Fruit fly (Drosophila melanogaster): ENCODE data around the gene tmod.

tmod gene

DNA sequence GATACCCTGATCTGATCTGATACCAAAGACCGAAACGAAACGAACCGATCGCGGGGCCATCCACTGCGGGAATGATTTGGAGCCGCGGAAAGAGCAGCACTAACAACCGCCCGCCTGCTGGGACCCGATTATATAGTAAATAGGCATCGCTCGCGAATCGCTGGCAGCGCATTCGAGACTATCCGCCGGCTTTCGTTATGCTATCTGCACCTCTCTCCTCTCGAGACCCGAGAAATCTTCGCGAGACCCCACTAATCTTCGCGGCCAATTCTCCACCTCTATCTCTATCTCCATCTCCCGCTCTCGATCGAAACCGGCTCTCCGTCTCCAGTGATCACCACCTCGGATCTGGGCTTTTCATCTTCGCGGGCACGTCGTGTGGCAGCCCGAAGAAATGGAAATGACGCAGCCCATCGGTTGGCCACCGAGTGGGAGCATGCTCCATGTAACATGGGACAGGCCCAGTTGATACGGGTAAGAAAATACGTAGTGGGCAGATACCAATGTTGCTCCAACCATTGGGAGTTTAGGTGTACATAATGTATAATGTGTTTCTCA, 54.9 kb downstream of the tmod start, which contains the start of gene CG9717:
CG9717 (minus strand) TSS at position 107 of the 558 bp plus-strand sequence.
- TF ChIP-seq EcR (GFP tag; optimal IDR thresholded peaks at IDR 0.05) (no peak), psq (optimal IDR thresholded peaks at IDR 0.05) (no peak), Dll (optimal IDR thresholded peaks at IDR 0.05) (no peak), pan (optimal IDR thresholded peaks at IDR 0.05) (no peak), usp (GFP tag; optimal IDR thresholded peaks at IDR 0.05) (no peak), CG8478 (optimal IDR thresholded peaks at IDR 0.05) (no peak)

- TF ChIP-seq psq (optimal IDR thresholded peaks at IDR 0.05) (no peak), pan (optimal IDR thresholded peaks at IDR 0.05) (no peak), CG8478 (optimal IDR thresholded peaks at IDR 0.05) (no peak), usp (GFP tag; optimal IDR thresholded peaks at IDR 0.05) (no peak), EcR (GFP tag; optimal IDR thresholded peaks at IDR 0.05) (no peak), Dll (optimal IDR thresholded peaks at IDR 0.05) (no peak)
These were observed 57.8 kb downstream of the tmod start for dm6 chr3R:30590237-30590636.

- no peak for TF ChIP-seq usp (GFP tag; optimal IDR thresholded peaks at IDR 0.05)
- no peak for TF ChIP-seq pan (optimal IDR thresholded peaks at IDR 0.05)
- no peak for TF ChIP-seq EcR (GFP tag; optimal IDR thresholded peaks at IDR 0.05)
- TF ChIP-seq Dll (optimal IDR thresholded peaks at IDR 0.05): no peak
These were observed 58.4 kb downstream of the tmod start for dm6 chr3R:30590845-30591244.

- TF ChIP-seq pan (optimal IDR thresholded peaks at IDR 0.05): no peak
- no peak for TF ChIP-seq CG8478 (optimal IDR thresholded peaks at IDR 0.05)
- TF ChIP-seq Dll (optimal IDR thresholded peaks at IDR 0.05): no peak
- TF ChIP-seq usp (GFP tag; optimal IDR thresholded peaks at IDR 0.05): no peak
- TF ChIP-seq psq (optimal IDR thresholded peaks at IDR 0.05): no peak
- TF ChIP-seq EcR (GFP tag; optimal IDR thresholded peaks at IDR 0.05): no peak
These were observed 60.3 kb downstream of the tmod start for dm6 chr3R:30592733-30593132.

DNA sequence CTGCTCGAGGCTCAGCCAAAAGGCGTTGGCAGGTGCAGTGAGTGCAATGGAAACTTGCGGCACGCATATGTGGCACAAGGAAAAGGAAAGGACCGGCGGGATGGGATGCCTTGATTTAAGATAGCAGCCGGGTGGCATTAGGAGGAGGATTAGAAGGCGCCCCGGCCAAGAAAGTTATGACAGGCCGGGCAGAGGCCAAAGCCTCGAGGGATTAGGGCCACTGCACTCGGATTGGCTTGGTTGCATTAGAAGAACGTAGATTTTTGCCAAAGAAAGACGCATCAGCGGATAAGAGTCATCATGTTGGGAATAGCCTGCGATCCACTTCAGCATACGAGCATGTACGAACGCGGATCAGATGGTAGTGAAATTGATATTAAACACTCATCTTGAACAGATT, 64.3 kb downstream of the tmod start, which contains the start of gene CG31019:
CG31019 (plus strand) TSS at position 301 of the 400 bp plus-strand sequence.
- TF ChIP-seq usp (GFP tag; optimal IDR thresholded peaks at IDR 0.05) (no peak), pan (optimal IDR thresholded peaks at IDR 0.05) (no peak)

- TF ChIP-seq usp (GFP tag; optimal IDR thresholded peaks at IDR 0.05) (no peak), pan (optimal IDR thresholded peaks at IDR 0.05) (no peak), psq (optimal IDR thresholded peaks at IDR 0.05) (no peak), Dll (optimal IDR thresholded peaks at IDR 0.05) (no peak), CG8478 (optimal IDR thresholded peaks at IDR 0.05) (no peak), EcR (GFP tag; optimal IDR thresholded peaks at IDR 0.05) (no peak)
These were observed 67.1 kb downstream of the tmod start for dm6 chr3R:30599404-30599980.

DNA sequence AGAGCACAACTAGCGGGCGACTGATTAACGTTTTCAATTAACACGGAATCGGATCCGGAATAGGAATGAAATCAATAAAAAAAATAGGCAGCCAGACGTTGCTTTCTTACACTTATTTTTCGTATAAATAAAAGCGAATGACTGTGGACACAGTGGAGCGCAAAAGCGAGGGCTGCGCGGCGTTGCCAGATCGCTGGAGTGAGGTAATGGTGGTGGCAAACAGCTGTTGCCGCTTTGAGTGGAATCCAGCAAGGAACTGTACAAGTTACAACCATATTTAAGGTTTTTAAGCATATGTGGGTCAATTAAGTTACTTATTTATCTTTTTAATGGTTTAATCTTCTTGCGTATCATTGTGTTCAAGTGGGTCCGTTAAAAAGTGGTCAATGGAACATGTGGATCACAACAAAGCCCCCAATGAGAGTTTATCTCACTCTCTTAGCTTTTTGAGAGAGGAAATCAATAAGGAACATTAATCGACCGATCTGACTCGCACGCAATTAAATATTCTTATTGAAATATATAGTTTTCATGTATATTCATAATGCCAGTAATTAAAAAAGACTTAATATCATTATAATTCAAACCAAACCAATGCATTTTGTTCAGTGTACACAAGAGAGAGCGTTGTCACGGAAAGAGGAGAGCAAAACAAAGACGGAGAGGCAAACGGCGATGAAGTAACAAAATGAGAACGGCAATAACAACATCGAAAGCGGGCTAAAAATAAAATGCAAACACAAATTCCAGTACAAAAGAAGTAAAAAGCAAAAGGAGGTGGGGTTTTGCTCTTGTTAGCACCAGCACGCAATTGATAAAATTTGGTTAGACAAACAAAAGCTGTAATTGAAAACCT, 68.0 kb downstream of the tmod start:
- no peak for TF ChIP-seq pan (optimal IDR thresholded peaks at IDR 0.05)
- TF ChIP-seq EcR (GFP tag; optimal IDR thresholded peaks at IDR 0.05): no peak
- peak; percentile 27 for TF ChIP-seq psq (optimal IDR thresholded peaks at IDR 0.05)
- TF ChIP-seq Dll (optimal IDR thresholded peaks at IDR 0.05): no peak
- TF ChIP-seq usp (GFP tag; optimal IDR thresholded peaks at IDR 0.05): no peak
- no peak for TF ChIP-seq CG8478 (optimal IDR thresholded peaks at IDR 0.05)

dm6 chr3R:30601440-30602256, 69.2 kb downstream of the tmod start, which contains the start of the genes CG2246 and CG31021:
CG2246 (minus strand) TSS chr3R:30601489.
CG31021 (plus strand) TSS chr3R:30602206.
- no peak for TF ChIP-seq Dll (optimal IDR thresholded peaks at IDR 0.05)
- TF ChIP-seq usp (GFP tag; optimal IDR thresholded peaks at IDR 0.05): no peak
- no peak for TF ChIP-seq pan (optimal IDR thresholded peaks at IDR 0.05)
- TF ChIP-seq psq (optimal IDR thresholded peaks at IDR 0.05): no peak
- TF ChIP-seq CG8478 (optimal IDR thresholded peaks at IDR 0.05): no peak
- TF ChIP-seq EcR (GFP tag; optimal IDR thresholded peaks at IDR 0.05): no peak

- no peak for TF ChIP-seq usp (GFP tag; optimal IDR thresholded peaks at IDR 0.05)
- no peak for TF ChIP-seq CG8478 (optimal IDR thresholded peaks at IDR 0.05)
These were observed 71.5 kb downstream of the tmod start, which contains the start of gene PH4alphaNE3 for dm6 chr3R:30603881-30604280. PH4alphaNE3 (plus strand) TSS chr3R:30604181.

- TF ChIP-seq usp (GFP tag; optimal IDR thresholded peaks at IDR 0.05) (no peak), pan (optimal IDR thresholded peaks at IDR 0.05) (no peak), CG8478 (optimal IDR thresholded peaks at IDR 0.05) (no peak), EcR (GFP tag; optimal IDR thresholded peaks at IDR 0.05) (no peak), psq (optimal IDR thresholded peaks at IDR 0.05) (no peak), Dll (optimal IDR thresholded peaks at IDR 0.05) (no peak)
These were observed 73.5 kb downstream of the tmod start, which contains the start of gene CG31016 for dm6 chr3R:30605889-30606288. CG31016 (plus strand) TSS chr3R:30606189.

dm6 chr3R:30616098-30616857, 83.9 kb downstream of the tmod start:
- TF ChIP-seq CG8478 (optimal IDR thresholded peaks at IDR 0.05): no peak
